Worm (Caenorhabditis elegans): ENCODE measurements around the gene Y67D8C.9.

DNA sequence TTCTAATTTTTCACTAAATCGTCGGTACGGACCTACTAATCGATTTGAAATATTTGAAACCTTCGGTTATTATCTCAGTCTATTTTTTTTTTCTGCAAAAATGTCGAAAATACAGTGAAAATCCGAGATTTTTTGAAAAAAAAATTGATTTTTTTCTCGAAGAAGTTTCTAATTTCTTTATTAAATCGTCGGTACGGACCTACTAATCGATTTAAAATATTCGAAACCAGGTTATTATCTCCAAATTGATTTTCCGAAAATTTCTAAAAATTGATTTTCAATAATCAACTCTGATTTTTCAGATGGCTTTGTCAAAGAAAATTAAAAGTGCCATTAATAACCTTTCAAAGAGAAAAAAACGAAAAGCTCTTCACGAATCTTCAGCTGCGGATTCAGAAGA, 33.3 kb downstream of the Y67D8C.9 start, which contains the start of gene ivph-3:
- TF ChIP-seq dpl-1 (GFP tag; optimal IDR thresholded peaks at IDR 0.05) (no peak), sox-4 (tag; optimal IDR thresholded peaks at IDR 0.05) (no peak), ama-1 (optimal IDR thresholded peaks at IDR 0.05) (no peak), lin-15B (tag; optimal IDR thresholded peaks at IDR 0.05) (no peak), rnt-1 (tag; optimal IDR thresholded peaks at IDR 0.05) (no peak), fkh-8 (tag; optimal IDR thresholded peaks at IDR 0.05) (no peak), ceh-82 (tag; optimal IDR thresholded peaks at IDR 0.05) (no peak), nhr-11 (tag; optimal IDR thresholded peaks at IDR 0.05) (no peak), unc-62 (GFP tag; optimal IDR thresholded peaks at IDR 0.05) (no peak), lin-13 (GFP tag; optimal IDR thresholded peaks at IDR 0.05) (no peak), snpc-4 (tag; optimal IDR thresholded peaks at IDR 0.05) (no peak), tbx-2 (tag; optimal IDR thresholded peaks at IDR 0.05) (no peak)
